Fruit fly (Drosophila melanogaster) whole organism, embryonic: ENCODE measurements around the gene Art9.
A peak's percentile ranks its signal among the peaks of the same experiment; 100 is the strongest.

ENCODE experiments used
- Antp ChIP-seq: fragments of 200-800 bp; sonication (Bioruptor generic); optimal IDR thresholded peaks from 3 replicates; lab custom pipeline; 2016; ENCODE audit warnings: missing biosample characterization, missing genetic modification characterization
- Awh ChIP-seq: fragments of 200-800 bp; sonication (Bioruptor generic); IDR thresholded peaks from 2 replicates; pipeline ENCODE4, ENCODE4 v1.3.6; 2022; ENCODE audit warnings: missing biosample characterization, missing genetic modification characterization
- Blimp-1 ChIP-seq: fragments of 200-800 bp; sonication (Bioruptor generic); optimal IDR thresholded peaks from 3 replicates; lab custom pipeline; 2018; ENCODE audit warnings: missing biosample characterization, missing genetic modification characterization, mild to moderate bottlenecking, moderate library complexity, missing genetic modification reagents
- Bteb2 ChIP-seq: fragments of 200-800 bp; sonication (Bioruptor generic); optimal IDR thresholded peaks from 2 replicates; lab custom pipeline; 2016; ENCODE audit warnings: missing biosample characterization, missing genetic modification characterization
- CG10462 ChIP-seq: fragments of 200-800 bp; sonication (Bioruptor generic); optimal IDR thresholded peaks from 2 replicates; lab custom pipeline; 2016; ENCODE audit warnings: missing biosample characterization, missing genetic modification characterization
- CG12744 ChIP-seq: fragments of 200-800 bp; sonication (Bioruptor generic); optimal IDR thresholded peaks from 2 replicates; lab custom pipeline; 2016; ENCODE audit warnings: missing biosample characterization, missing genetic modification characterization
- CG14710 ChIP-seq: fragments of 200-800 bp; sonication (Bioruptor generic); optimal IDR thresholded peaks from 3 replicates; lab custom pipeline; 2019; ENCODE audit warnings: missing biosample characterization, mild to moderate bottlenecking, missing genetic modification characterization, moderate library complexity
- CG1529 ChIP-seq: fragments of 200-800 bp; sonication (Bioruptor generic); optimal IDR thresholded peaks from 3 replicates; lab custom pipeline; 2018; ENCODE audit warnings: missing biosample characterization, missing genetic modification characterization
- CG15601 ChIP-seq: fragments of 200-800 bp; sonication (Bioruptor generic); optimal IDR thresholded peaks from 3 replicates; lab custom pipeline; 2019; ENCODE audit warnings: missing biosample characterization, mild to moderate bottlenecking, missing genetic modification characterization, moderate library complexity
- CG17186 ChIP-seq: fragments of 200-800 bp; sonication (Bioruptor generic); optimal IDR thresholded peaks from 3 replicates; lab custom pipeline; 2017; ENCODE audit warnings: missing biosample characterization, missing genetic modification reagents, missing genetic modification characterization
- CG17385 ChIP-seq: fragments of 200-800 bp; sonication (Bioruptor generic); optimal IDR thresholded peaks from 3 replicates; lab custom pipeline; 2018; ENCODE audit warnings: missing biosample characterization, mild to moderate bottlenecking, missing genetic modification characterization
- CG17568 ChIP-seq: fragments of 200-800 bp; sonication (Bioruptor generic); optimal IDR thresholded peaks from 2 replicates; lab custom pipeline; 2018; ENCODE audit warnings: missing biosample characterization, mild to moderate bottlenecking, missing genetic modification characterization, moderate library complexity
- CG31365 ChIP-seq: fragments of 200-800 bp; sonication (Bioruptor generic); optimal IDR thresholded peaks from 2 replicates; lab custom pipeline; 2018; ENCODE audit warnings: missing biosample characterization, mild to moderate bottlenecking, missing genetic modification characterization
- CG4617 ChIP-seq: fragments of 200-800 bp; sonication (Bioruptor generic); optimal IDR thresholded peaks from 3 replicates; lab custom pipeline; 2016; ENCODE audit warnings: missing biosample characterization, missing genetic modification characterization, borderline replicate concordance
- CG6854 ChIP-seq: fragments of 200-800 bp; sonication (Bioruptor generic); optimal IDR thresholded peaks from 3 replicates; lab custom pipeline; 2017; ENCODE audit warnings: missing biosample characterization, mild to moderate bottlenecking, missing genetic modification characterization
- CG7372 ChIP-seq: fragments of 200-800 bp; sonication (Bioruptor generic); IDR thresholded peaks from 2 replicates; pipeline ENCODE4 v1.3.6; 2022; ENCODE audit warnings: missing biosample characterization, missing genetic modification characterization
- CG8089 ChIP-seq: fragments of 200-800 bp; sonication (Bioruptor generic); optimal IDR thresholded peaks from 3 replicates; lab custom pipeline; 2016; ENCODE audit warnings: missing biosample characterization, missing genetic modification characterization
- CG8765 ChIP-seq: fragments of 200-800 bp; sonication (Bioruptor generic); IDR thresholded peaks from 2 replicates; pipeline ENCODE4 v1.3.6; 2022; ENCODE audit warnings: missing biosample characterization, missing genetic modification characterization
- CG8924 ChIP-seq: fragments of 200-800 bp; optimal IDR thresholded peaks from 3 replicates; lab custom pipeline; 2019; ENCODE audit warnings: missing biosample characterization, mild to moderate bottlenecking, missing genetic modification characterization, moderate library complexity
- CG9609 ChIP-seq: fragments of 200-800 bp; sonication (Bioruptor generic); optimal IDR thresholded peaks from 3 replicates; lab custom pipeline; 2016; ENCODE audit warnings: missing biosample characterization, missing genetic modification characterization
- Drgx ChIP-seq: fragments of 200-800 bp; sonication (Bioruptor generic); IDR thresholded peaks from 2 replicates; pipeline ENCODE4 v1.3.6; 2022; ENCODE audit warnings: missing biosample characterization, missing genetic modification characterization
- HLHmδ ChIP-seq: fragments of 200-800 bp; sonication (Bioruptor generic); optimal IDR thresholded peaks from 2 replicates; lab custom pipeline; 2018; ENCODE audit warnings: missing biosample characterization, mild to moderate bottlenecking, missing genetic modification characterization, moderate library complexity
- Hr51 ChIP-seq, 2 experiments: fragments of 200-800 bp; sonication (Bioruptor generic); optimal IDR thresholded peaks; 2 replicates in 1 of 2; 3 replicates in 1 of 2; lab custom pipeline; 2016 to 2018; ENCODE audit warnings: missing biosample characterization in 2 of 2, missing genetic modification characterization in 2 of 2, mild to moderate bottlenecking in 1 of 2, moderate library complexity in 1 of 2
- Hsf ChIP-seq: fragments of 200-800 bp; sonication (Bioruptor generic); optimal IDR thresholded peaks from 3 replicates; lab custom pipeline; 2016; ENCODE audit warnings: missing biosample characterization, missing genetic modification characterization
- NC2α ChIP-seq: fragments of 200-800 bp; sonication (Bioruptor generic); optimal IDR thresholded peaks from 2 replicates; lab custom pipeline; 2016; ENCODE audit warnings: missing biosample characterization, missing genetic modification characterization
- NC2β ChIP-seq: fragments of 200-800 bp; sonication (Bioruptor generic); optimal IDR thresholded peaks from 2 replicates; lab custom pipeline; 2016; ENCODE audit warnings: missing biosample characterization, missing genetic modification characterization
- Oaz ChIP-seq: fragments of 200-800 bp; sonication (Bioruptor generic); IDR thresholded peaks from 2 replicates; pipeline ENCODE4 v1.3.6; 2022; ENCODE audit warnings: missing biosample characterization, missing genetic modification characterization
- Oli ChIP-seq: fragments of 200-800 bp; sonication (Bioruptor generic); optimal IDR thresholded peaks from 2 replicates; lab custom pipeline; 2018; ENCODE audit warnings: missing biosample characterization, mild to moderate bottlenecking, missing genetic modification characterization, moderate library complexity
- Rx ChIP-seq: fragments of 200-800 bp; sonication (Bioruptor generic); IDR thresholded peaks from 2 replicates; pipeline ENCODE4 v1.3.6; 2022; ENCODE audit warnings: missing biosample characterization, missing genetic modification characterization
- Sin3A ChIP-seq: fragments of >200 bp; optimal IDR thresholded peaks from 2 replicates; lab custom pipeline; 2018
- Vsx1 ChIP-seq: fragments of 200-800 bp; sonication (Bioruptor generic); optimal IDR thresholded peaks from 2 replicates; lab custom pipeline; 2017; ENCODE audit warnings: missing biosample characterization, mild to moderate bottlenecking, missing genetic modification characterization, missing genetic modification reagents
- abd-A ChIP-seq: fragments of 200-800 bp; sonication (Bioruptor generic); optimal IDR thresholded peaks from 3 replicates; lab custom pipeline; 2019; ENCODE audit warnings: missing biosample characterization, mild to moderate bottlenecking, missing genetic modification characterization, moderate library complexity
- bcd ChIP-seq: fragments of 200-800 bp; sonication (Bioruptor generic); optimal IDR thresholded peaks from 2 replicates; lab custom pipeline; 2017; ENCODE audit warnings: missing biosample characterization, mild to moderate bottlenecking, missing genetic modification characterization
- ewg ChIP-seq: fragments of 200-800 bp; sonication (Bioruptor generic); optimal IDR thresholded peaks from 3 replicates; lab custom pipeline; 2017; ENCODE audit warnings: mild to moderate bottlenecking, missing biosample characterization, missing genetic modification reagents, missing genetic modification characterization
- hbn ChIP-seq: fragments of 200-800 bp; sonication (Bioruptor generic); IDR thresholded peaks from 2 replicates; pipeline ENCODE4 v1.3.6; 2022; ENCODE audit warnings: missing biosample characterization, missing genetic modification characterization; ENCODE audit not compliant: partially characterized antibody
- jing ChIP-seq: fragments of 200-800 bp; sonication (Bioruptor generic); optimal IDR thresholded peaks from 2 replicates; lab custom pipeline; 2018; ENCODE audit warnings: missing biosample characterization, mild to moderate bottlenecking, missing genetic modification characterization
- kay ChIP-seq: fragments of 200-800 bp; sonication (Bioruptor generic); optimal IDR thresholded peaks from 2 replicates; lab custom pipeline; 2016; ENCODE audit warnings: missing biosample characterization, missing genetic modification characterization
- mld ChIP-seq: fragments of 200-800 bp; sonication (Bioruptor generic); IDR thresholded peaks from 3 replicates; pipeline ENCODE4 v1.3.6; 2022; ENCODE audit warnings: missing biosample characterization, missing genetic modification characterization; ENCODE audit not compliant: partially characterized antibody
- nau ChIP-seq: fragments of 200-800 bp; sonication (Bioruptor generic); optimal IDR thresholded peaks from 3 replicates; lab custom pipeline; 2017; ENCODE audit warnings: missing biosample characterization, mild to moderate bottlenecking, missing genetic modification characterization, missing genetic modification reagents
- nerfin-2 ChIP-seq: fragments of 200-800 bp; sonication (Bioruptor generic); IDR thresholded peaks from 2 replicates; pipeline ENCODE4 v1.3.6; 2022; ENCODE audit warnings: missing biosample characterization, missing genetic modification characterization; ENCODE audit not compliant: partially characterized antibody
- pan ChIP-seq, 4 experiments: fragments of >200 bp in 3 of 4; fragments of 200-800 bp in 1 of 4; sonication (Bioruptor generic) in 1 of 4; optimal IDR thresholded peaks in 3 of 4; IDR thresholded peaks in 1 of 4; 2 replicates each; pipeline versions ENCODE4 v1.3.6 to Lab custom; 2017 to 2022; ENCODE audit warnings: missing biosample characterization in 2 of 4, missing genetic modification characterization in 2 of 4, mixed read lengths in 1 of 4
- pzg ChIP-seq: fragments of 200-800 bp; sonication (Bioruptor generic); optimal IDR thresholded peaks from 3 replicates; lab custom pipeline; 2018; ENCODE audit warnings: missing biosample characterization, mild to moderate bottlenecking, missing genetic modification characterization, moderate library complexity
- rib ChIP-seq: fragments of 200-800 bp; sonication (Bioruptor generic); IDR thresholded peaks from 2 replicates; pipeline ENCODE4 v1.3.6; 2022; ENCODE audit warnings: missing biosample characterization, missing genetic modification characterization
- stc ChIP-seq: fragments of 200-800 bp; sonication (Bioruptor generic); IDR thresholded peaks from 2 replicates; pipeline ENCODE4 v1.3.6; 2022; ENCODE audit warnings: missing biosample characterization, missing genetic modification characterization
- sug ChIP-seq: fragments of 200-800 bp; optimal IDR thresholded peaks from 2 replicates; lab custom pipeline; 2019; ENCODE audit warnings: missing biosample characterization, mild to moderate bottlenecking, missing genetic modification characterization, moderate library complexity
- tio ChIP-seq: fragments of 200-800 bp; sonication (Bioruptor generic); optimal IDR thresholded peaks from 2 replicates; lab custom pipeline; 2017; ENCODE audit warnings: missing biosample characterization, missing genetic modification characterization, inconsistent platforms
- twi ChIP-seq: fragments of 200-800 bp; optimal IDR thresholded peaks from 2 replicates; lab custom pipeline; 2019; ENCODE audit warnings: missing biosample characterization, mild to moderate bottlenecking, missing genetic modification characterization, moderate library complexity
- zf30C ChIP-seq: fragments of 200-800 bp; sonication (Bioruptor generic); optimal IDR thresholded peaks from 3 replicates; lab custom pipeline; 2018; ENCODE audit warnings: missing biosample characterization, mild to moderate bottlenecking, missing genetic modification characterization

The Art9 gene

dm6 chr3R:13983272-13984032 lies 40.2 kb upstream of the Art9 start (continued):
- TF ChIP-seq nerfin-2 (GFP tag; lab: Robert Waterston, UW) (no peak), CG31365 (tag; lab: Kevin White, UChicago) (peak; percentile 81), CG8765 (GFP tag; lab: Robert Waterston, UW) (peak; percentile 73), kay (GFP tag; lab: Kevin White, UChicago) (peak; percentile 91), Blimp-1 (peak; percentile 91), Rx (GFP tag; lab: Robert Waterston, UW) (peak; percentile 79), CG8089 (GFP tag; lab: Kevin White, UChicago) (peak; percentile 91), Hsf (GFP tag; lab: Kevin White, UChicago) (peak; percentile 94), stc (GFP tag; lab: Robert Waterston, UW) (peak; percentile 80), mld (peak; percentile 67; the same call in 1 of the 3 replicates), pan (optimal IDR thresholded peaks at IDR 0.05; lab: Kevin White, UChicago) (peak in 1 of 2 experiments; percentile 83), pan (GFP tag; optimal IDR thresholded peaks at IDR 0.05 in 1 of 2, IDR thresholded peaks at IDR 0.05 in 1 of 2) (peak; percentile 79 to 91), Awh (GFP tag; lab: Robert Waterston, UW) (peak; percentile 75), Sin3A (lab: Kevin White, UChicago) (no peak), bcd (GFP tag; lab: Kevin White, UChicago) (peak; percentile 94), hbn (GFP tag; lab: Robert Waterston, UW) (no peak), Drgx (GFP tag; lab: Robert Waterston, UW) (peak; percentile 88), Oaz (GFP tag; lab: Robert Waterston, UW) (peak; percentile 66), Oli (tag; lab: Kevin White, UChicago) (peak; percentile 92), sug (tag; lab: Kevin White, UChicago) (peak; percentile 98), zf30C (peak; percentile 35), CG17186 (GFP tag; lab: Kevin White, UChicago) (peak; percentile 65), CG10462 (GFP tag; lab: Kevin White, UChicago) (peak; percentile 82), CG6854 (GFP tag; lab: Kevin White, UChicago) (peak; percentile 88), Vsx1 (GFP tag; lab: Kevin White, UChicago) (peak; percentile 78), rib (GFP tag; lab: Robert Waterston, UW) (peak; percentile 13; the same call in 1 of the 2 replicates), jing (GFP tag; lab: Kevin White, UChicago) (peak; percentile 86), CG4617 (GFP tag; lab: Kevin White, UChicago) (peak; percentile 76), Bteb2 (peak; percentile 92), NC2α (GFP tag; lab: Kevin White, UChicago) (peak; percentile 83), nau (GFP tag; lab: Kevin White, UChicago) (peak; percentile 91), CG8924 (tag; lab: Kevin White, UChicago) (peak; percentile 95), HLHmδ (peak; percentile 60), abd-A (tag; lab: Kevin White, UChicago) (peak; percentile 88), CG15601 (peak; percentile 87), Hr51 (GFP tag; optimal IDR thresholded peaks at IDR 0.05; lab: Kevin White, UChicago) (peak; percentile 86 to 93), CG9609 (GFP tag; lab: Kevin White, UChicago) (peak; percentile 93), tio (GFP tag; lab: Kevin White, UChicago) (peak; percentile 93), CG14710 (tag; lab: Kevin White, UChicago) (peak; percentile 90), Antp (GFP tag; lab: Kevin White, UChicago) (peak; percentile 96), ewg (GFP tag; lab: Kevin White, UChicago) (peak; percentile 93), CG12744 (GFP tag; lab: Kevin White, UChicago) (peak; percentile 84), NC2β (GFP tag; lab: Kevin White, UChicago) (peak; percentile 93), CG17568 (GFP tag; lab: Kevin White, UChicago) (peak; percentile 88), pzg (GFP tag; lab: Kevin White, UChicago) (peak; percentile 10), twi (tag; lab: Kevin White, UChicago) (peak; percentile 95), CG17385 (peak; percentile 89), CG1529 (GFP tag; lab: Kevin White, UChicago) (peak; percentile 85), CG7372 (GFP tag; lab: Robert Waterston, UW) (peak; percentile 69)
